Worm (Caenorhabditis elegans) whole organism, midembryonic: Measurements from ENCODE around the gene sul-3.

Experiments used
- T22C8.4 ChIP-seq: fragments of 200-800 bp; sonication (Bioruptor generic); IDR thresholded peaks from 2 replicates; pipeline ENCODE4 v1.3.6; 2022; ENCODE audit warnings: missing genetic modification characterization, missing compliant biosample characterization
- cog-1 ChIP-seq: sonication (generic microtip); optimal IDR thresholded peaks from 2 replicates; lab custom pipeline; 2016; ENCODE audit warnings: missing genetic modification characterization, missing compliant biosample characterization
- flt-1 ChIP-seq: fragments of 200-800 bp; sonication (Bioruptor generic); IDR thresholded peaks from 2 replicates; pipeline ENCODE4 v1.3.6; 2022; ENCODE audit warnings: missing genetic modification characterization, missing compliant biosample characterization
- klf-2 ChIP-seq: fragments of 200-800 bp; sonication (Bioruptor generic); conservative IDR thresholded peaks from 2 replicates; pipeline ENCODE4 v1.3.6; 2022; ENCODE audit warnings: missing genetic modification reagents, missing genetic modification characterization, missing compliant biosample characterization
- med-1 ChIP-seq: sonication (generic microtip); optimal IDR thresholded peaks from 2 replicates; lab custom pipeline; 2017; ENCODE audit warnings: missing genetic modification characterization, mild to moderate bottlenecking, missing compliant biosample characterization, antibody characterized with exemption, missing genetic modification reagents; ENCODE audit not compliant: insufficient read depth
- ref-1 ChIP-seq: fragments of 200-800 bp; sonication (Bioruptor generic); conservative IDR thresholded peaks from 2 replicates; pipeline ENCODE4 v1.3.6; 2022; ENCODE audit warnings: missing genetic modification reagents, missing genetic modification characterization, missing compliant biosample characterization
- tab-1 ChIP-seq: fragments of 200-800 bp; sonication (Bioruptor generic); IDR thresholded peaks from 2 replicates; pipeline ENCODE4 v1.3.6; 2022; ENCODE audit warnings: missing genetic modification characterization, missing compliant biosample characterization
- ztf-23 ChIP-seq: fragments of 200-800 bp; sonication (Bioruptor generic); IDR thresholded peaks from 2 replicates; pipeline ENCODE4 v1.3.6; 2022; ENCODE audit warnings: missing genetic modification reagents, missing genetic modification characterization, missing compliant biosample characterization
- ztf-29 ChIP-seq: fragments of 200-800 bp; sonication (Bioruptor generic); IDR thresholded peaks from 2 replicates; pipeline ENCODE4 v1.3.6; 2022; ENCODE audit warnings: missing genetic modification reagents, missing genetic modification characterization, missing compliant biosample characterization

Gene sul-3

DNA sequence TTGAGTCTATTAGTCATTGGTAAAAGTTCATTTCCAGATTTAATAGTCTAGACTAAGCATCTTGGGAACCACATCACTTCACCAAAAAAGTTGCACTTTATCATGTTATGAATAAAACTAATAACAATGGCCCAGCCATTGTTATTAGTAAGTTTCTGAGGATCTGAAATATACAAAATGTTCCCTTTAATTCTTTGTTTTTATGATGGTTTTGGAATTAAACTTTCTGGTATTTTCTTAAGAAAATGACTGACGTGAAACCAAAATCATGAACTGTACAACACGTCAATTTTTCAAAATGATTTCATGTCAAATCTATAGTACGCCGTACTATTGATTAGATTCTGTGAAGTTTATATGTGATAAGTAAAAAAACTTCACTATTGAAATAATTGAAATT lies 6.0 kb upstream of the sul-3 start:
- TF ChIP-seq ztf-29 (GFP tag; lab: Robert Waterston, UW): no peak

DNA sequence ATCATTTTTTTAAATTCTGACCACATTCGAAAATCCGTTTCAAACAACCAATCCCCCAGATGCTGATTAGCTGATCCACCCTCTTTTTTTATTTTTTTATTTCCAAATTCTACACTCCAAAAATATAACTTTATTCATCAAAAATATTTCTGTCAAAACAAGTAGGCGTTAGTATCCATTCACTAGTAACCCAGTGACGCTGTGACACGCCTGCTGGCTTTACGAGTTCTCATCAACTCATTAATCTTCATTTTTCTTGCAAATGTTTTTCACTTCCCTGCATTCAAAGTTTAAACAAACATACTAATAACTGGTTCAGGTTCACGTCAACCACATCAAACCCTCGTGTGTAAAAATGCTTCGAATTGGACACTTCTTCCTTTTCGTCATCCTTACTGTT lies 4.6 kb upstream of the sul-3 start, which contains the start of gene nlp-101:
Gene nlp-101, plus strand, starts transcription at position 301 of the 400 bp plus-strand sequence.
- TF ChIP-seq ztf-29 (GFP tag; lab: Robert Waterston, UW) (no peak), med-1 (no peak), klf-2 (GFP tag; lab: Robert Waterston, UW) (no peak), flt-1 (GFP tag; lab: Robert Waterston, UW) (no peak), tab-1 (no peak), ref-1 (GFP tag; lab: Robert Waterston, UW) (no peak), cog-1 (no peak), T22C8.4 (no peak), ztf-23 (no peak)

DNA sequence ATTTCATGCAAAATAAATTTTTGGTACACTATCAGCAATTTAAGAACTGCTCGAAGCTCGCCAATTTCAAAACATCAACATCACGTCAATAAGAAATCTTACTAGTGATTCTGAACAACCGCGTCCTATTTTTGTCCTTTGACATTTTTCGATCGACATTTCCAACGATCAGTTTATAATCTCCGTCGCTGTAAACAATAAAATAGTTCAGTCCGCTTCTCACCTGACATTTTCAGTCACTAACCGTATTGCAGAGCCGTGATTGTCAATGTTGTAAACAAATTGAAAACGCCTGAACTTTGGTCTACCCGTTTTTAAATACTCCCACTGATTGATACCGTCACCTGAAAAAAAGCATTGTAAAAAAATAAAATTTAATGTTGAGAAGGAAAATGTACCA lies 6.0 kb downstream of the sul-3 start:
- TF ChIP-seq ref-1 (GFP tag; lab: Robert Waterston, UW) (no peak), ztf-29 (GFP tag; lab: Robert Waterston, UW) (no peak), klf-2 (GFP tag; lab: Robert Waterston, UW) (no peak), T22C8.4 (no peak), med-1 (no peak), tab-1 (no peak), cog-1 (no peak), ztf-23 (no peak), flt-1 (GFP tag; lab: Robert Waterston, UW) (no peak)

DNA sequence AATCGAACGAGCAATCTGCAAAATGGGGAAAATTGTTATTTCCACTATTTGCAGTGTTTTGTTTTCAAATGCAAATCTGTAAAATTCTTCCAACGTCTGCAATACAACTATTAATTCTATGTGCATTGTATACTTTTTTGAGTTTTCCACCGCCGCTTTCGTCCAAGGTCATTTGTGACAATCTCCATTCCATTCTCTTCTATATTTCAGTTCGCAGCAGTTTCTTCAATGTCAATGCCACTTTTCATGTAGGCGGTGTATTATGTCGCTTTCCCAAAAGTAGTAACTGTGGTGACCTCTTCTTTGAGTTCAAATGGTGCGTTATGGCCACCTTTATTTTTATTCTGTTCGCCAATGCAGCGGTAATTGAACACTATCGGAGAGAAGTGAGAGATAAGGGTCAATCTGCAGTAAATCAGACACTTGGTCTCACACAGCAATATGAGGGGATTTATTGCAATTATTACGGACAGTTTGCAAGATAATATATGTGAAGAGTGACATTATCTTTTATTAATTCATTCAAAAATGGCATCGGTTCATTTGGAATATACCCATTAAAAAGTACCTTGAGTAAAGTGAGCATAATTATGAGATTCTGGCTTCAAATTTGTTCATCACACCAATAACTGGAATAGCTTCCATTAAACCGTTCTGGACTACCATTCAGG lies 7.3 kb downstream of the sul-3 start:
- TF ChIP-seq ztf-29 (GFP tag; lab: Robert Waterston, UW) (no peak), flt-1 (GFP tag; lab: Robert Waterston, UW) (no peak), tab-1 (no peak), ref-1 (GFP tag; lab: Robert Waterston, UW) (no peak), ztf-23 (no peak), T22C8.4 (no peak), med-1 (no peak), cog-1 (no peak), klf-2 (GFP tag; lab: Robert Waterston, UW) (no peak)

DNA sequence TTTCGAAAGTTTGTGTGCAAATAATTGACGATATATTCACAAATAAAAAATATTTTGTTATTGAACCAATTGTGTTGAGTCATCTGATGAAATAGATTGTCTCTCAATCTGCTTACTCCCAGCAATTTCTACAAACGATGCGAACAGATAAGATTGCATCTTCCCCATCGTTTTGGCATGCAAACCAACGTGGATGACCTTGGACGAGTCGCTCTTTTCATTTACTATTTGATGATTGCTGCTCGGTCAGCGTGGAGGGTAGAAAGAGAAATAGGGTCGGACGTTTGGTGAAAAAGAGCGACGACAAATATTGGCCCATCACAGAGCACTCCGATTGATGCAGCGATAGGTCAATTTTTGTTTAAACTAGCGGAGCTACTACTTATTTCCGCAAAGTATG lies 8.3 kb downstream of the sul-3 start:
- TF ChIP-seq T22C8.4 (no peak), flt-1 (GFP tag; lab: Robert Waterston, UW) (peak; percentile 45; the same call in 1 of the 2 replicates), ztf-29 (GFP tag; lab: Robert Waterston, UW) (no peak; the same call in 1 of the 2 replicates), ztf-23 (no peak), med-1 (no peak), klf-2 (GFP tag; lab: Robert Waterston, UW) (no peak), cog-1 (peak; percentile 42), tab-1 (no peak), ref-1 (GFP tag; lab: Robert Waterston, UW) (no peak)

DNA sequence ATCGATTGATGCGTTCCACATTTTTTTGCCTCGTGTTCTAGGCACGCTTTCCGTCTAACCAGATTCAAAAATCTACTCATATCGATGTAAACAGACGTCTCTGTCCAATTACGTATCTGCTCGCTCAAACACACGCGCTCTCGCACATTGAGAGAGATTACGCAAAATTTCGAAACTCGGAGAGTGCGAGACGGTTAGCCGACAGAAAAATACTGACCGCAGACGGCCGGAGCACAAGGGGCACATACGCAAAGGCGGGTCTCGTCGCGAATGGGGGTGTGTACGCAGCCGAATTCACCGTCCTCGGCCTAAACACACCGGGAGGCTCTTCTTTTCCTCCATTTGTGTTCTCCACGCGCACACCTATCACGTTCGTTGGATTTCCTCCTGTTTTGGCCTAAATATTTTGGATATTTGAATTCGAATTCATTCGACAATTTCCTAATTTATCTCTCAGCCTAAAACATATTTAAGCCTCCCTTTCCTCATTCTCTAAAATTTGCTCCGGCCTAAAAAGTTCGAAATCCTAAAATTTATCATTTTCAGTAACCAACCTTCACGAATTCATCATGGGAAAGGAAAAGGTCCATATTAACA lies 10.8 kb downstream of the sul-3 start, which contains the start of gene eef-1A.2:
Gene eef-1A.2, plus strand, starts transcription at position 547 of the 597 bp plus-strand sequence.
- TF ChIP-seq flt-1 (GFP tag; lab: Robert Waterston, UW) (peak; percentile 38; the same call in 1 of the 2 replicates), cog-1 (peak; percentile 92), ref-1 (GFP tag; lab: Robert Waterston, UW) (no peak), ztf-23 (peak; percentile 100), klf-2 (GFP tag; lab: Robert Waterston, UW) (no peak), tab-1 (peak; percentile 79)

DNA sequence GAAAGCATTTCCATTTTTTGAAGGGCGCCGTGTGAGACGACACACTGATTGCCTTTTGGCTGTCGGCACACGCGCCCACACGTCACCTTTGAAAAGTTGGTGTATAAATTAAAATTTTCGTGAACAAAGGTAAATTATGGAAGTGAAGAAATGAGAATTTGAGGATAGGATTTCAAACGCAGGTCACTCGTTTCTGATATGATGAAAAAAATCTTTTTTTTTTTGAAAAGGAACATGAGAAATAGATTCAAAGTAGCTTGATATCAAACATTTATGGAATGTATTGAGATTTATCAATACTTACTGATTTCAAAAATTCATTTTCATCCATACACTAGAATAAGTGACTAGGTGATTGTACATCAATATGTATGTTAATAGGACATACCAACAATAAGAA lies 16.5 kb downstream of the sul-3 start:
- TF ChIP-seq klf-2 (GFP tag; lab: Robert Waterston, UW) (no peak), ztf-23 (no peak), T22C8.4 (no peak), tab-1 (no peak), ref-1 (GFP tag; lab: Robert Waterston, UW) (no peak), cog-1 (no peak), flt-1 (GFP tag; lab: Robert Waterston, UW) (no peak), ztf-29 (GFP tag; lab: Robert Waterston, UW) (no peak), med-1 (no peak)

DNA sequence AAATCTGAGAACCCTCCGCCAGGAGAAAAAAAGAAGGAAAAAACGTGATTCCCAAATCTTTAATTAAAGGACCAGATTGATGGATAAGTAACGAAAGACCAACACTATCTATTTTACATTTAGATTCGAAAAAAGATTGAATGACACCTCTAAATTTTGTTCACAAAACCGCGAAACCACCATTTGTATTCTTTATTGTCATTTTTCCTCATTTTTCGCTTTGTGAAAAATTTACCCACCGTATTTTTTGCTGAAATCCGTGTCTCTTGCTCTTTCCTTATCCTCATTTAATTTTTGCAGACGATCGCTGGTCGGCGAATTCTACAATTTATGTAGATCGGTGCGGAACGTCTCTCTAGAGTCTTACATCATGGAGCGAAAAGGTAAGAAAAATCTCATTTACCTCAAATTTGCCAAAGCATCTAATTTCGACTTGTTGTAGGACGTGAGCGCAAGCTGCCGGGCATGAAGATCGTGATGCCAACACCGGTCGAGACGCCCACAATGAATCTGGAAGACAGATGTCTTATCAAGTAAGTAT lies 17.5 kb downstream of the sul-3 start, which contains the start of the genes sek-1 and R03G5.6:
Gene sek-1, plus strand, starts transcription at position 301 of the 541 bp plus-strand sequence.
Gene R03G5.6, minus strand, starts transcription at position 491 of the 541 bp plus-strand sequence.
- no peak for TF ChIP-seq ref-1 (GFP tag; lab: Robert Waterston, UW)
- TF ChIP-seq T22C8.4: no peak
- TF ChIP-seq cog-1: no peak
- TF ChIP-seq med-1: no peak
- no peak for TF ChIP-seq ztf-29 (GFP tag; lab: Robert Waterston, UW)
- no peak for TF ChIP-seq klf-2 (GFP tag; lab: Robert Waterston, UW)
- TF ChIP-seq ztf-23: no peak
- TF ChIP-seq tab-1: no peak
- no peak for TF ChIP-seq flt-1 (GFP tag; lab: Robert Waterston, UW)

DNA sequence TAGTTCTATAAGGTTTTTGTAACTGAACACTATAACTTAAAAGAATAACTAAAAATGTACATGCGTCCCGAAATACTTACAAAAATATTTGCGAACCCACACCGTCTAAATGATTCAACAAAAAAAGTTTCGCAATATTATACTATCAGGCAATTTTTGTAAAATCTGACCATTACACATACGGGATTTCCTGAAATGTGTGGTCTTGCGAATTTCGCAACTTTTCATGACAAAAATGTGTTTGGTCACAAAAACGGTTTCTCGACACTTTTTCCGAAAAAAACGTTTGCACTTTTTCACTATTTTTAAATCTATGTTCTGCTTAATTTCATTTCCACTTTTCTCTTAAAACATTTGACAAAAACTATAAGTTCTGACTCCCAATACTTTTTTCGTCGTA lies 18.8 kb downstream of the sul-3 start:
- TF ChIP-seq klf-2 (GFP tag; lab: Robert Waterston, UW) (no peak), med-1 (no peak), ref-1 (GFP tag; lab: Robert Waterston, UW) (no peak), T22C8.4 (no peak), cog-1 (no peak), flt-1 (GFP tag; lab: Robert Waterston, UW) (no peak), ztf-29 (GFP tag; lab: Robert Waterston, UW) (no peak), tab-1 (no peak), ztf-23 (no peak)

DNA sequence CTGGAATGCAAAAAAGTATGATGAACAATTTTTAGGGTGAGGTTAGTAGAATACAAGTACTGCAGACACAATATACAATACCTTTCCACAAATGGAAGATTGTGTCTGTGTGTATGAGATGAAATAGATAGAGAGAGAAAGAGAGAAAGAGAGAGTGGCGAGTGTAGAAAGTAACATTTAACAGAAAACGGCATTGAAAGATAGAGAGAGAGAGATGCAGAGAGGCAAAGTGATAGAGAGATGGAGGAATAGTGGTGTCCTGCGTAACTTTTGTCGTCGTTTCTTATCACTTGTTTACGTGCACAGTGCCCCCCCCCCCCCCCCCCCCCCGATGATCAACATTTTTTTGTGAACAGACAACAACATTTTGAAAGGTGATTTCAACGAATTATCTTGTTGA lies 19.3 kb downstream of the sul-3 start:
- no peak for TF ChIP-seq T22C8.4
- TF ChIP-seq med-1: no peak
- TF ChIP-seq tab-1: no peak
- no peak for TF ChIP-seq klf-2 (GFP tag; lab: Robert Waterston, UW)
- TF ChIP-seq ztf-23: no peak
- TF ChIP-seq flt-1 (GFP tag; lab: Robert Waterston, UW): no peak
- TF ChIP-seq ztf-29 (GFP tag; lab: Robert Waterston, UW): no peak
- no peak for TF ChIP-seq cog-1
